Fruit fly (Drosophila melanogaster) whole organism, prepupa: ENCODE data around the gene RpL17.

Source experiments
- CG10669 ChIP-seq: fragments of 200-800 bp; sonication (Bioruptor generic); optimal IDR thresholded peaks from 3 replicates; lab custom pipeline; 2018; ENCODE audit warnings: missing biosample characterization, mild to moderate bottlenecking, missing genetic modification characterization, moderate library complexity
- CG11294 ChIP-seq: fragments of 200-800 bp; sonication (Bioruptor generic); IDR thresholded peaks from 2 replicates; pipeline ENCODE4 v1.3.6; 2022; ENCODE audit warnings: missing biosample characterization, missing genetic modification characterization
- CG1621 ChIP-seq: fragments of 200-800 bp; sonication (Bioruptor generic); optimal IDR thresholded peaks from 3 replicates; lab custom pipeline; 2018; ENCODE audit warnings: missing biosample characterization, mild to moderate bottlenecking, missing genetic modification characterization
- CG16779 ChIP-seq: fragments of 200-800 bp; sonication (Bioruptor generic); optimal IDR thresholded peaks from 3 replicates; lab custom pipeline; 2017; ENCODE audit warnings: missing biosample characterization, mild to moderate bottlenecking, missing genetic modification characterization
- CG3032 ChIP-seq: fragments of 200-800 bp; optimal IDR thresholded peaks from 2 replicates; lab custom pipeline; 2019; ENCODE audit warnings: missing biosample characterization, mild to moderate bottlenecking, missing genetic modification characterization, moderate library complexity
- CG31627 ChIP-seq: fragments of 200-800 bp; sonication (Bioruptor generic); optimal IDR thresholded peaks from 3 replicates; lab custom pipeline; 2016; ENCODE audit warnings: missing biosample characterization, missing genetic modification characterization
- CG32006 ChIP-seq: fragments of 200-800 bp; sonication (Bioruptor generic); optimal IDR thresholded peaks from 3 replicates; lab custom pipeline; 2017; ENCODE audit warnings: missing biosample characterization, mild to moderate bottlenecking, missing genetic modification characterization
- CG3919 ChIP-seq: fragments of 200-800 bp; sonication (Bioruptor generic); optimal IDR thresholded peaks from 3 replicates; lab custom pipeline; 2016; ENCODE audit warnings: missing biosample characterization, missing genetic modification characterization
- CG4318 ChIP-seq: fragments of 200-800 bp; sonication (Bioruptor generic); optimal IDR thresholded peaks from 3 replicates; lab custom pipeline; 2017; ENCODE audit warnings: missing biosample characterization, mild to moderate bottlenecking, missing genetic modification characterization
- CG6276 ChIP-seq: fragments of 200-800 bp; sonication (Bioruptor generic); optimal IDR thresholded peaks from 2 replicates; lab custom pipeline; 2017; ENCODE audit warnings: missing biosample characterization, mild to moderate bottlenecking, missing genetic modification characterization
- CG6792 ChIP-seq: fragments of 200-800 bp; sonication (Bioruptor generic); optimal IDR thresholded peaks from 3 replicates; lab custom pipeline; 2016; ENCODE audit warnings: missing biosample characterization, missing genetic modification characterization
- CG6808 ChIP-seq: fragments of 200-800 bp; sonication (Bioruptor generic); optimal IDR thresholded peaks from 3 replicates; lab custom pipeline; 2017; ENCODE audit warnings: missing biosample characterization, missing genetic modification characterization, mild to moderate bottlenecking, moderate library complexity, missing genetic modification reagents
- CG6854 ChIP-seq: fragments of 200-800 bp; sonication (Bioruptor generic); optimal IDR thresholded peaks from 2 replicates; lab custom pipeline; 2017; ENCODE audit warnings: missing biosample characterization, mild to moderate bottlenecking, missing genetic modification characterization
- CG8319 ChIP-seq: fragments of 200-800 bp; sonication (Bioruptor generic); optimal IDR thresholded peaks from 3 replicates; lab custom pipeline; 2016; ENCODE audit warnings: missing biosample characterization, missing genetic modification characterization
- CG8632 ChIP-seq: fragments of 200-800 bp; sonication (Bioruptor generic); optimal IDR thresholded peaks from 3 replicates; lab custom pipeline; 2016; ENCODE audit warnings: missing biosample characterization, missing genetic modification characterization
- CG9139 ChIP-seq: fragments of 200-800 bp; sonication (Bioruptor generic); optimal IDR thresholded peaks from 3 replicates; lab custom pipeline; 2017; ENCODE audit warnings: missing biosample characterization, mild to moderate bottlenecking, missing genetic modification characterization
- Eip75B ChIP-seq: fragments of 200-800 bp; sonication (Bioruptor generic); optimal IDR thresholded peaks from 3 replicates; lab custom pipeline; 2016; ENCODE audit warnings: missing biosample characterization, missing genetic modification characterization
- Eip78C ChIP-seq: fragments of 200-800 bp; sonication (Bioruptor generic); peaks from one replicate; lab custom pipeline; 2016; ENCODE audit warnings: missing biosample characterization, missing genetic modification characterization
- Eip93F ChIP-seq: fragments of 200-800 bp; sonication (Bioruptor generic); optimal IDR thresholded peaks from 2 replicates; lab custom pipeline; 2016; ENCODE audit warnings: missing biosample characterization, mild to moderate bottlenecking, missing genetic modification characterization
- Ets21C ChIP-seq: fragments of 200-800 bp; sonication (Bioruptor generic); optimal IDR thresholded peaks from 3 replicates; lab custom pipeline; 2016; ENCODE audit warnings: missing biosample characterization, missing genetic modification characterization
- Ets96B ChIP-seq: fragments of 200-800 bp; optimal IDR thresholded peaks from 2 replicates; lab custom pipeline; 2019; ENCODE audit warnings: missing biosample characterization, mild to moderate bottlenecking, missing genetic modification characterization, moderate library complexity
- Hr39 ChIP-seq: fragments of 200-800 bp; sonication (Bioruptor generic); optimal IDR thresholded peaks from 2 replicates; lab custom pipeline; 2016; ENCODE audit warnings: missing biosample characterization, missing genetic modification characterization
- Hr4 ChIP-seq: fragments of 200-800 bp; sonication (Bioruptor generic); optimal IDR thresholded peaks from 3 replicates; lab custom pipeline; 2016; ENCODE audit warnings: missing biosample characterization, missing genetic modification characterization
- Lpt ChIP-seq: fragments of 200-800 bp; sonication (Bioruptor generic); optimal IDR thresholded peaks from 3 replicates; lab custom pipeline; 2016; ENCODE audit warnings: missing biosample characterization, missing genetic modification characterization
- OdsH ChIP-seq: fragments of 200-800 bp; sonication (Bioruptor generic); optimal IDR thresholded peaks from 3 replicates; lab custom pipeline; 2016; ENCODE audit warnings: missing biosample characterization, missing genetic modification characterization
- Sox15 ChIP-seq: fragments of 200-800 bp; sonication (Bioruptor generic); optimal IDR thresholded peaks from 3 replicates; lab custom pipeline; 2016; ENCODE audit warnings: missing biosample characterization, missing genetic modification characterization
- achi ChIP-seq: fragments of 200-800 bp; sonication (Bioruptor generic); optimal IDR thresholded peaks from 3 replicates; lab custom pipeline; 2016; ENCODE audit warnings: missing biosample characterization, missing genetic modification characterization
- cyc ChIP-seq: fragments of 200-800 bp; sonication (Bioruptor generic); optimal IDR thresholded peaks from 3 replicates; lab custom pipeline; 2016; ENCODE audit warnings: missing biosample characterization, missing genetic modification characterization
- dsx ChIP-seq: fragments of 200-800 bp; optimal IDR thresholded peaks from 3 replicates; lab custom pipeline; 2019; ENCODE audit warnings: missing biosample characterization, mild to moderate bottlenecking, missing genetic modification characterization, moderate library complexity; ENCODE audit not compliant: poor library complexity, severe bottlenecking
- esn ChIP-seq: fragments of 200-800 bp; sonication (Bioruptor generic); optimal IDR thresholded peaks from 2 replicates; lab custom pipeline; 2016; ENCODE audit warnings: missing biosample characterization, mild to moderate bottlenecking, missing genetic modification characterization, moderate library complexity
- fd59A ChIP-seq: fragments of 200-800 bp; sonication (Bioruptor generic); optimal IDR thresholded peaks from 2 replicates; lab custom pipeline; 2017; ENCODE audit warnings: missing biosample characterization, mild to moderate bottlenecking, missing genetic modification characterization, missing genetic modification reagents
- fkh ChIP-seq: fragments of 200-800 bp; sonication (Bioruptor generic); optimal IDR thresholded peaks from 3 replicates; lab custom pipeline; 2017; ENCODE audit warnings: missing biosample characterization, mild to moderate bottlenecking, missing genetic modification characterization, moderate library complexity
- net ChIP-seq: fragments of 200-800 bp; sonication (Bioruptor generic); optimal IDR thresholded peaks from 3 replicates; lab custom pipeline; 2016; ENCODE audit warnings: missing biosample characterization, missing genetic modification characterization
- salr ChIP-seq, 2 experiments: fragments of 200-800 bp; sonication (Bioruptor generic); optimal IDR thresholded peaks; 3 replicates each; lab custom pipeline; 2016 to 2018; ENCODE audit warnings: missing biosample characterization in 2 of 2, missing genetic modification characterization in 2 of 2, mild to moderate bottlenecking in 1 of 2
- spab ChIP-seq: fragments of 200-800 bp; sonication (Bioruptor generic); optimal IDR thresholded peaks from 2 replicates; lab custom pipeline; 2017; ENCODE audit warnings: missing biosample characterization, mild to moderate bottlenecking, missing genetic modification characterization, missing genetic modification reagents
- svp ChIP-seq: fragments of 200-800 bp; sonication (Bioruptor generic); peaks from one replicate; lab custom pipeline; 2016; ENCODE audit warnings: missing biosample characterization, missing genetic modification characterization
- topi ChIP-seq: fragments of 200-800 bp; sonication (Bioruptor generic); optimal IDR thresholded peaks from 3 replicates; lab custom pipeline; 2016; ENCODE audit warnings: missing biosample characterization, missing genetic modification characterization
- vri ChIP-seq: fragments of 200-800 bp; sonication (Bioruptor generic); optimal IDR thresholded peaks from 3 replicates; lab custom pipeline; 2016; ENCODE audit warnings: missing biosample characterization, mild to moderate bottlenecking, missing genetic modification characterization

RpL17 gene

dm6 chrX:6711295-6711694, 32.7 kb downstream of the RpL17 start (continued):
- TF ChIP-seq CG11294 (GFP tag; lab: Robert Waterston, UW) (peak; percentile 86), CG8319 (GFP tag; lab: Kevin White, UChicago) (peak; percentile 54), fkh (GFP tag; lab: Kevin White, UChicago) (no peak), net (GFP tag; lab: Kevin White, UChicago) (peak; percentile 88), CG3919 (GFP tag; lab: Kevin White, UChicago) (peak; percentile 84), CG4318 (GFP tag; lab: Kevin White, UChicago) (peak; percentile 92), Eip75B (GFP tag; lab: Kevin White, UChicago) (peak; percentile 83), CG6792 (peak; percentile 76), OdsH (GFP tag; lab: Kevin White, UChicago) (peak; percentile 86), fd59A (GFP tag; lab: Kevin White, UChicago) (peak; percentile 71), CG10669 (peak; percentile 79), CG8632 (GFP tag; lab: Kevin White, UChicago) (peak; percentile 60)

dm6 chrX:6710665-6711064, 33.4 kb downstream of the RpL17 start:
- TF ChIP-seq CG4318 (GFP tag; lab: Kevin White, UChicago) (no peak), Eip78C (GFP tag; lab: Kevin White, UChicago) (peak; percentile 43), fkh (GFP tag; lab: Kevin White, UChicago) (peak; percentile 51)
- TF ChIP-seq, all 60 proteins: peak for 2

dm6 chrX:6710258-6710657, 33.8 kb downstream of the RpL17 start:
- TF ChIP-seq CG4318 (GFP tag; lab: Kevin White, UChicago) = no peak
- peak; percentile 10 for TF ChIP-seq svp (GFP tag; lab: Kevin White, UChicago)

- TF ChIP-seq CG6808 (GFP tag; lab: Kevin White, UChicago) = peak; percentile 97
- no peak for TF ChIP-seq CG11294 (GFP tag; lab: Robert Waterston, UW)
Observed at dm6 chrX:6709252-6710037, 34.6 kb downstream of the RpL17 start.

dm6 chrX:6708580-6709199, 35.3 kb downstream of the RpL17 start:
- peak; percentile 14 for TF ChIP-seq CG6276 (GFP tag; lab: Kevin White, UChicago)
- no peak for TF ChIP-seq CG3032
- TF ChIP-seq Eip78C (GFP tag; lab: Kevin White, UChicago) = peak; percentile 43
- no peak for TF ChIP-seq spab (GFP tag; lab: Kevin White, UChicago)
- no peak for TF ChIP-seq cyc
- no peak for TF ChIP-seq vri (GFP tag; lab: Kevin White, UChicago)
- TF ChIP-seq CG31627 (GFP tag; lab: Kevin White, UChicago) = no peak
- TF ChIP-seq achi (GFP tag; lab: Kevin White, UChicago) = no peak
- TF ChIP-seq Hr4 (GFP tag; lab: Kevin White, UChicago) = no peak
- TF ChIP-seq CG8632 (GFP tag; lab: Kevin White, UChicago) = no peak
- TF ChIP-seq salr (GFP tag; optimal IDR thresholded peaks at IDR 0.05; lab: Kevin White, UChicago) = no peak
- no peak for TF ChIP-seq CG8319 (GFP tag; lab: Kevin White, UChicago)
- peak; percentile 30 for TF ChIP-seq CG16779 (tag; lab: Kevin White, UChicago)
- TF ChIP-seq fkh (GFP tag; lab: Kevin White, UChicago) = peak; percentile 81
- no peak for TF ChIP-seq Lpt (GFP tag; lab: Kevin White, UChicago)
- no peak for TF ChIP-seq esn (GFP tag; lab: Kevin White, UChicago)
- TF ChIP-seq CG32006 = peak; percentile 17

- TF ChIP-seq Eip93F (no peak), topi (GFP tag; lab: Kevin White, UChicago) (no peak), fkh (GFP tag; lab: Kevin White, UChicago) (no peak), Hr39 (GFP tag; lab: Kevin White, UChicago) (no peak), CG6276 (GFP tag; lab: Kevin White, UChicago) (peak; percentile 45), CG4318 (GFP tag; lab: Kevin White, UChicago) (no peak), CG6854 (GFP tag; lab: Kevin White, UChicago) (no peak), CG9139 (GFP tag; lab: Kevin White, UChicago) (peak; percentile 66), dsx (GFP tag; lab: Kevin White, UChicago) (peak; percentile 21), Hr4 (GFP tag; lab: Kevin White, UChicago) (no peak), Ets21C (GFP tag; lab: Kevin White, UChicago) (no peak), CG6808 (GFP tag; lab: Kevin White, UChicago) (peak; percentile 75), Sox15 (GFP tag; lab: Kevin White, UChicago) (no peak), CG1621 (tag; lab: Kevin White, UChicago) (peak; percentile 68), Ets96B (tag; lab: Kevin White, UChicago) (peak; percentile 50), net (GFP tag; lab: Kevin White, UChicago) (no peak)
Observed at dm6 chrX:6708138-6708537, 35.9 kb downstream of the RpL17 start.
